Fruit fly (Drosophila melanogaster) whole organism, embryonic: ENCODE data around the gene CG10660.
A peak's percentile ranks its signal among the peaks of the same experiment; 100 is the strongest.

Source experiments
- Atf-2 ChIP-seq: fragments of 200-800 bp; sonication (Bioruptor generic); optimal IDR thresholded peaks from 2 replicates; lab custom pipeline; 2016; ENCODE audit warnings: missing biosample characterization, missing genetic modification characterization
- CG10366 ChIP-seq: fragments of 200-800 bp; sonication (Bioruptor generic); IDR thresholded peaks from 2 replicates; pipeline ENCODE4 v1.3.6; 2022; ENCODE audit warnings: missing biosample characterization, missing genetic modification characterization
- CG11695 ChIP-seq: fragments of 200-800 bp; sonication (Bioruptor generic); IDR thresholded peaks from 3 replicates; pipeline ENCODE4 v1.3.6; 2022; ENCODE audit warnings: missing biosample characterization, missing genetic modification characterization
- CG11696 ChIP-seq: fragments of 200-800 bp; sonication (Bioruptor generic); IDR thresholded peaks from 2 replicates; pipeline ENCODE4 v1.3.6; 2022; ENCODE audit warnings: missing biosample characterization, missing genetic modification characterization
- CG12155 ChIP-seq: fragments of 200-800 bp; sonication (Bioruptor generic); optimal IDR thresholded peaks from 3 replicates; lab custom pipeline; 2016; ENCODE audit warnings: missing biosample characterization, missing genetic modification characterization
- CG15073 ChIP-seq: fragments of 200-800 bp; sonication (Bioruptor generic); optimal IDR thresholded peaks from 2 replicates; lab custom pipeline; 2016; ENCODE audit warnings: missing biosample characterization, missing genetic modification characterization
- CG15514 ChIP-seq: fragments of 200-800 bp; sonication (Bioruptor generic); optimal IDR thresholded peaks from 3 replicates; lab custom pipeline; 2017; ENCODE audit warnings: missing biosample characterization, missing genetic modification characterization, mild to moderate bottlenecking, moderate library complexity, missing genetic modification reagents
- CG16863 ChIP-seq: fragments of 200-800 bp; sonication (Bioruptor generic); optimal IDR thresholded peaks from 3 replicates; lab custom pipeline; 2016; ENCODE audit warnings: missing biosample characterization, missing genetic modification characterization
- CG2116 ChIP-seq: fragments of 200-800 bp; sonication (Bioruptor generic); optimal IDR thresholded peaks from 3 replicates; lab custom pipeline; 2018; ENCODE audit warnings: missing biosample characterization, mild to moderate bottlenecking, missing genetic modification characterization
- CG2678 ChIP-seq: fragments of 200-800 bp; sonication (Bioruptor generic); optimal IDR thresholded peaks from 3 replicates; lab custom pipeline; 2019; ENCODE audit warnings: missing biosample characterization, mild to moderate bottlenecking, missing genetic modification characterization, moderate library complexity
- CG31365 ChIP-seq: fragments of 200-800 bp; sonication (Bioruptor generic); optimal IDR thresholded peaks from 2 replicates; lab custom pipeline; 2018; ENCODE audit warnings: missing biosample characterization, mild to moderate bottlenecking, missing genetic modification characterization
- CG34224 ChIP-seq: fragments of 200-800 bp; sonication (Bioruptor generic); IDR thresholded peaks from 3 replicates; pipeline ENCODE4 v1.3.6; 2022; ENCODE audit warnings: missing biosample characterization, missing genetic modification characterization; ENCODE audit not compliant: partially characterized antibody
- CG4707 ChIP-seq: fragments of 200-800 bp; sonication (Bioruptor generic); optimal IDR thresholded peaks from 2 replicates; lab custom pipeline; 2018; ENCODE audit warnings: missing biosample characterization, mild to moderate bottlenecking, missing genetic modification characterization, moderate library complexity
- CG6689 ChIP-seq: fragments of 200-800 bp; sonication (Bioruptor generic); IDR thresholded peaks from 2 replicates; pipeline ENCODE4 v1.3.6; 2022; ENCODE audit warnings: missing biosample characterization, missing genetic modification characterization
- CG6765 ChIP-seq: fragments of 200-800 bp; sonication (Bioruptor generic); optimal IDR thresholded peaks from 3 replicates; lab custom pipeline; 2017; ENCODE audit warnings: missing biosample characterization, mild to moderate bottlenecking, missing genetic modification characterization
- CG6813 ChIP-seq: fragments of 200-800 bp; sonication (Bioruptor generic); optimal IDR thresholded peaks from 2 replicates; lab custom pipeline; 2017; ENCODE audit warnings: missing biosample characterization, missing genetic modification characterization, mild to moderate bottlenecking, moderate library complexity, missing genetic modification reagents
- CG7271 ChIP-seq: fragments of 200-800 bp; sonication (Bioruptor generic); optimal IDR thresholded peaks from 2 replicates; lab custom pipeline; 2018; ENCODE audit warnings: missing biosample characterization, mild to moderate bottlenecking, missing genetic modification characterization, moderate library complexity
- CG7357 ChIP-seq: fragments of 200-800 bp; sonication (Bioruptor generic); IDR thresholded peaks from 3 replicates; pipeline ENCODE4 v1.3.6; 2022; ENCODE audit warnings: missing biosample characterization, missing genetic modification characterization
- CG8281 ChIP-seq: fragments of 200-800 bp; sonication (Bioruptor generic); optimal IDR thresholded peaks from 2 replicates; lab custom pipeline; 2018; ENCODE audit warnings: missing biosample characterization, mild to moderate bottlenecking, missing genetic modification characterization, moderate library complexity
- CkIIα-i1 ChIP-seq: fragments of 200-800 bp; sonication (Bioruptor generic); IDR thresholded peaks from 2 replicates; pipeline ENCODE4 v1.3.6; 2022; ENCODE audit warnings: missing biosample characterization, missing genetic modification characterization
- Eip74EF ChIP-seq, 2 experiments: fragments of 200-800 bp in 1 of 2; fragments of >200 bp in 1 of 2; sonication (Bioruptor generic) in 1 of 2; optimal IDR thresholded peaks; 2 replicates each; lab custom pipeline; 2017 to 2019; ENCODE audit warnings: missing biosample characterization in 2 of 2, missing genetic modification characterization in 2 of 2, mild to moderate bottlenecking in 1 of 2, moderate library complexity in 1 of 2
- HLH54F ChIP-seq: fragments of 200-800 bp; sonication (Bioruptor generic); optimal IDR thresholded peaks from 3 replicates; lab custom pipeline; 2016; ENCODE audit warnings: missing biosample characterization, missing genetic modification characterization
- Hey ChIP-seq: fragments of 200-800 bp; sonication (Bioruptor generic); optimal IDR thresholded peaks from 3 replicates; lab custom pipeline; 2018; ENCODE audit warnings: missing biosample characterization, mild to moderate bottlenecking, missing genetic modification characterization
- Jarid2 ChIP-seq: fragments of 200-800 bp; sonication (Bioruptor generic); optimal IDR thresholded peaks from 3 replicates; lab custom pipeline; 2017; ENCODE audit warnings: mild to moderate bottlenecking, missing biosample characterization, missing genetic modification reagents, missing genetic modification characterization
- Med ChIP-seq: fragments of 200-800 bp; sonication (Bioruptor generic); peaks from one replicate; lab custom pipeline; 2016; ENCODE audit warnings: missing biosample characterization, missing genetic modification characterization, mild to moderate bottlenecking, inconsistent platforms, moderate library complexity
- NC2β ChIP-seq: fragments of 200-800 bp; sonication (Bioruptor generic); optimal IDR thresholded peaks from 2 replicates; lab custom pipeline; 2016; ENCODE audit warnings: missing biosample characterization, missing genetic modification characterization
- Ptx1 ChIP-seq: fragments of 200-800 bp; sonication (Bioruptor generic); IDR thresholded peaks from 2 replicates; pipeline ENCODE4 v1.3.6; 2022; ENCODE audit warnings: missing biosample characterization, missing genetic modification characterization
- Six4 ChIP-seq: fragments of 200-800 bp; sonication (Bioruptor generic); optimal IDR thresholded peaks from 2 replicates; lab custom pipeline; 2016; ENCODE audit warnings: missing biosample characterization, missing genetic modification characterization
- Tbp ChIP-seq: fragments of >200 bp; optimal IDR thresholded peaks from 2 replicates; lab custom pipeline; 2018; ENCODE audit warnings: missing biosample characterization, missing genetic modification characterization
- Trl ChIP-seq, 3 experiments: fragments of >200 bp in 2 of 3; fragments of 200-800 bp in 1 of 3; sonication (Bioruptor generic) in 1 of 3; optimal IDR thresholded peaks; 2 replicates in 1 of 3; 3 replicates in 2 of 3; lab custom pipeline; 2016 to 2017; ENCODE audit warnings: missing biosample characterization in 1 of 3, missing genetic modification characterization in 1 of 3
- ac ChIP-seq: fragments of 200-800 bp; sonication (Bioruptor generic); optimal IDR thresholded peaks from 3 replicates; lab custom pipeline; 2017; ENCODE audit warnings: missing biosample characterization, mild to moderate bottlenecking, missing genetic modification characterization
- bigmax ChIP-seq: fragments of 200-800 bp; sonication (Bioruptor generic); optimal IDR thresholded peaks from 2 replicates; lab custom pipeline; 2018; ENCODE audit warnings: missing biosample characterization, mild to moderate bottlenecking, missing genetic modification characterization
- chif ChIP-seq, 2 experiments: fragments of 200-800 bp; sonication (Bioruptor generic); optimal IDR thresholded peaks; 3 replicates each; lab custom pipeline; 2016; ENCODE audit warnings: missing biosample characterization in 2 of 2, missing genetic modification characterization in 2 of 2
- chinmo ChIP-seq: fragments of 200-800 bp; sonication (Bioruptor generic); IDR thresholded peaks from 4 replicates; pipeline ENCODE4 v1.3.6; 2022; ENCODE audit warnings: missing biosample characterization, missing genetic modification characterization; ENCODE audit not compliant: partially characterized antibody
- chm ChIP-seq: fragments of 200-800 bp; sonication (Bioruptor generic); IDR thresholded peaks from 2 replicates; pipeline ENCODE4 v1.3.6; 2022; ENCODE audit warnings: missing biosample characterization, missing genetic modification characterization
- dmrt11E ChIP-seq: fragments of 200-800 bp; sonication (Bioruptor generic); optimal IDR thresholded peaks from 3 replicates; lab custom pipeline; 2018; ENCODE audit warnings: missing biosample characterization, mild to moderate bottlenecking, missing genetic modification characterization, moderate library complexity
- emc ChIP-seq: fragments of 200-800 bp; sonication (Bioruptor generic); optimal IDR thresholded peaks from 2 replicates; lab custom pipeline; 2016; ENCODE audit warnings: missing biosample characterization, missing genetic modification characterization
- mirr ChIP-seq: fragments of 200-800 bp; sonication (Bioruptor generic); optimal IDR thresholded peaks from 3 replicates; lab custom pipeline; 2018; ENCODE audit warnings: missing biosample characterization, mild to moderate bottlenecking, missing genetic modification characterization
- onecut ChIP-seq: fragments of 200-800 bp; sonication (Bioruptor generic); IDR thresholded peaks from 2 replicates; pipeline ENCODE4 v1.3.6; 2022; ENCODE audit warnings: missing biosample characterization, missing genetic modification characterization
- phol ChIP-seq: fragments of 200-800 bp; sonication (Bioruptor generic); optimal IDR thresholded peaks from 3 replicates; lab custom pipeline; 2018; ENCODE audit warnings: missing biosample characterization, mild to moderate bottlenecking, missing genetic modification characterization, moderate library complexity
- prd ChIP-seq, 3 experiments: fragments of >200 bp in 2 of 3; fragments of 200-800 bp in 1 of 3; sonication (Bioruptor generic) in 1 of 3; optimal IDR thresholded peaks in 2 of 3; IDR thresholded peaks in 1 of 3; 2 replicates in 2 of 3; 3 replicates in 1 of 3; pipeline versions ENCODE4 v1.3.6 to Lab custom; 2017 to 2022; ENCODE audit warnings: missing biosample characterization in 1 of 3, missing genetic modification characterization in 1 of 3
- sc ChIP-seq, 3 experiments: fragments of >200 bp in 2 of 3; fragments of 200-800 bp in 1 of 3; sonication (Bioruptor generic) in 1 of 3; optimal IDR thresholded peaks; 2 replicates in 2 of 3; 3 replicates in 1 of 3; lab custom pipeline; 2017; ENCODE audit warnings: mild to moderate bottlenecking in 1 of 3, missing biosample characterization in 1 of 3, missing genetic modification characterization in 1 of 3, missing genetic modification reagents in 1 of 3
- schlank ChIP-seq: fragments of 200-800 bp; sonication (Bioruptor generic); optimal IDR thresholded peaks from 2 replicates; lab custom pipeline; 2018; ENCODE audit warnings: missing biosample characterization, mild to moderate bottlenecking, missing genetic modification characterization
- sd ChIP-seq: fragments of 200-800 bp; sonication (Bioruptor generic); optimal IDR thresholded peaks from 3 replicates; lab custom pipeline; 2018; ENCODE audit warnings: missing biosample characterization, mild to moderate bottlenecking, missing genetic modification characterization, moderate library complexity
- sim ChIP-seq: fragments of 200-800 bp; sonication (Bioruptor generic); IDR thresholded peaks from 2 replicates; pipeline ENCODE4 v1.3.6; 2022; ENCODE audit warnings: missing biosample characterization, missing genetic modification characterization
- sob ChIP-seq: fragments of 200-800 bp; sonication (Bioruptor generic); IDR thresholded peaks from 2 replicates; pipeline ENCODE4 v1.3.6; 2022; ENCODE audit warnings: missing biosample characterization, missing genetic modification characterization
- tna ChIP-seq: fragments of 200-800 bp; sonication (Bioruptor generic); IDR thresholded peaks from 2 replicates; pipeline ENCODE4 v1.3.6; 2022; ENCODE audit warnings: missing biosample characterization, missing genetic modification characterization; ENCODE audit not compliant: partially characterized antibody
- unc-4 ChIP-seq: fragments of 200-800 bp; sonication (Bioruptor generic); IDR thresholded peaks from 2 replicates; pipeline ENCODE4 v1.3.6; 2022; ENCODE audit warnings: missing biosample characterization, missing genetic modification characterization; ENCODE audit not compliant: partially characterized antibody
- wor ChIP-seq: fragments of 200-800 bp; sonication (Bioruptor generic); IDR thresholded peaks from 2 replicates; pipeline ENCODE4 v1.3.6; 2022; ENCODE audit warnings: missing biosample characterization, missing genetic modification characterization

CG10660 gene

dm6 chr3L:12489952-12490351 is 524 bp downstream of the CG10660 start (continued):
- TF ChIP-seq tna (GFP tag; lab: Robert Waterston, UW), result no peak
- TF ChIP-seq ac (GFP tag; lab: Kevin White, UChicago), result no peak
- TF ChIP-seq CG15514 (GFP tag; lab: Kevin White, UChicago), result no peak
- TF ChIP-seq wor (GFP tag; lab: Robert Waterston, UW), result no peak
- TF ChIP-seq chif (GFP tag; optimal IDR thresholded peaks at IDR 0.05; lab: Kevin White, UChicago), result no peak
- no peak for TF ChIP-seq Ptx1 (GFP tag; lab: Robert Waterston, UW)
- TF ChIP-seq mirr (GFP tag; lab: Kevin White, UChicago), result no peak
- TF ChIP-seq HLH54F, result no peak
- no peak for TF ChIP-seq emc (GFP tag; lab: Kevin White, UChicago)
- no peak for TF ChIP-seq CG15073
- no peak for TF ChIP-seq Med (GFP tag; lab: Kevin White, UChicago)
- no peak for TF ChIP-seq sob
- no peak for TF ChIP-seq CG7357 (GFP tag; lab: Robert Waterston, UW)
- no peak for TF ChIP-seq CG2116 (GFP tag; lab: Kevin White, UChicago)
- no peak for TF ChIP-seq unc-4 (GFP tag; lab: Robert Waterston, UW)
- no peak for TF ChIP-seq Hey (tag; lab: Kevin White, UChicago)
- TF ChIP-seq CG11696 (GFP tag; lab: Robert Waterston, UW), result no peak
- TF ChIP-seq CG7271 (tag; lab: Kevin White, UChicago), result no peak
- no peak for TF ChIP-seq prd (optimal IDR thresholded peaks at IDR 0.05; lab: Kevin White, UChicago)
- no peak for TF ChIP-seq prd (GFP tag; IDR thresholded peaks at IDR 0.05; lab: Robert Waterston, UW)
- peak; percentile 79; the same call in 3 of the 4 replicates for TF ChIP-seq chinmo
- TF ChIP-seq Atf-2, result no peak
- TF ChIP-seq bigmax (GFP tag; lab: Kevin White, UChicago), result no peak
- TF ChIP-seq Jarid2 (GFP tag; lab: Kevin White, UChicago), result no peak
- peak; percentile 42; the same call in 1 of the 3 replicates for TF ChIP-seq CG34224 (GFP tag; lab: Robert Waterston, UW)
- no peak for TF ChIP-seq dmrt11E (tag; lab: Kevin White, UChicago)
- no peak for TF ChIP-seq Tbp (GFP tag; lab: Kevin White, UChicago)
- no peak for TF ChIP-seq schlank (tag; lab: Kevin White, UChicago)
- TF ChIP-seq CG4707 (GFP tag; lab: Kevin White, UChicago), result no peak
- TF ChIP-seq onecut (GFP tag; lab: Robert Waterston, UW), result no peak
- no peak for TF ChIP-seq Six4 (GFP tag; lab: Kevin White, UChicago)
- no peak for TF ChIP-seq Eip74EF (GFP tag; optimal IDR thresholded peaks at IDR 0.05; lab: Kevin White, UChicago)
- TF ChIP-seq phol (tag; lab: Kevin White, UChicago), result no peak
- no peak for TF ChIP-seq CG12155 (GFP tag; lab: Kevin White, UChicago)
- TF ChIP-seq CG6813 (GFP tag; lab: Kevin White, UChicago), result no peak
- no peak for TF ChIP-seq CG2678 (tag; lab: Kevin White, UChicago)
- TF ChIP-seq CG31365 (tag; lab: Kevin White, UChicago), result no peak
- no peak for TF ChIP-seq CG11695 (GFP tag; lab: Robert Waterston, UW)
- no peak for TF ChIP-seq chm (GFP tag; lab: Robert Waterston, UW)
- no peak for TF ChIP-seq NC2β (GFP tag; lab: Kevin White, UChicago)
- TF ChIP-seq CG8281 (tag; lab: Kevin White, UChicago), result no peak
- TF ChIP-seq CG16863 (GFP tag; lab: Kevin White, UChicago), result no peak
- TF ChIP-seq CkIIα-i1 (GFP tag; lab: Robert Waterston, UW), result no peak
- no peak for TF ChIP-seq sc (optimal IDR thresholded peaks at IDR 0.05; lab: Kevin White, UChicago)
- TF ChIP-seq sc (GFP tag; optimal IDR thresholded peaks at IDR 0.05; lab: Kevin White, UChicago), result no peak
- 0 out of 2 replicates have a peak, but pooled peaks have one; percentile 23 for TF ChIP-seq sim (GFP tag; lab: Robert Waterston, UW)
- no peak for TF ChIP-seq CG6689 (GFP tag; lab: Robert Waterston, UW)
- no peak for TF ChIP-seq CG10366 (GFP tag; lab: Robert Waterston, UW)
- peak; percentile 91 to 92 for TF ChIP-seq Trl (optimal IDR thresholded peaks at IDR 0.05; lab: Kevin White, UChicago)
- TF ChIP-seq Trl (GFP tag; optimal IDR thresholded peaks at IDR 0.05; lab: Kevin White, UChicago), result no peak
- TF ChIP-seq sd (tag; lab: Kevin White, UChicago), result peak; percentile 77
- TF ChIP-seq CG6765 (GFP tag; lab: Kevin White, UChicago), result peak; percentile 21
